Worm (Caenorhabditis elegans): Measurements from ENCODE around the gene sek-5.

sek-5 gene

DNA sequence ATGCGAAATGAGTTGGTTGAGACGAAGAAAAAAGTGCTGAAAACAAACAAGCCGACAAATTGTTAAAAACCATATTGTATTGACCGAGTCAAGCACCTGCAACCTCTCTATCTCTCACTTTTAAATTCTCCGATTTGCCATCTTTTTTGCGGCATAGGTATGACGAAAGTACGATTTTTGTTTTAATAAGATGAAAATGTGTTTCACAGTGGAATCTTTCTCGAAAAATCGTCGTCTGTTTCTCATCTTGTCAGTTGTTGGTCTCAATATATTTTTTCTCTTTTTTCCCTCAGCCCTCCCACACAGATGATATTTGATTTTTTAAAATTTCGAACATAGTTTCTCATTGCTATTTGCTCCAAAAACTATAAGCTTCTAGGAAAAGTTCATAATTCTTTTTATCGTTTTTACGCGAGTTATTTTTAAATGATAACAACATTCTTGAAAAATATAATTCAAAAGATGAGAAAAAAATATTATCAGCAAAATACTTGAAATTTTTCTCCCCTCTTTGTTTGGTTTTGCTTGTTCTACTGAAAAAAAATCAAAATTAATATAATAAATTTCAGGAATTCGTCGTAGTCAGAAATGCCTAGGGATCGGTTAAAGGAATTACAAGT, 28.8 kb upstream of the sek-5 start, which contains the start of gene syx-3 (continued):
- no peak for TF ChIP-seq nhr-237 (tag; optimal IDR thresholded peaks at IDR 0.05)
- TF ChIP-seq tbx-2 (tag; optimal IDR thresholded peaks at IDR 0.05) = no peak
- no peak for TF ChIP-seq F16B12.6 (tag; optimal IDR thresholded peaks at IDR 0.05)
- no peak for TF ChIP-seq elt-2 (tag; optimal IDR thresholded peaks at IDR 0.05)
- TF ChIP-seq hpl-2 (GFP tag; optimal IDR thresholded peaks at IDR 0.05) = no peak
- no peak for TF ChIP-seq C16A3.4 (tag; optimal IDR thresholded peaks at IDR 0.05)
- TF ChIP-seq irx-1 (tag; optimal IDR thresholded peaks at IDR 0.05) = no peak
- no peak for TF ChIP-seq egl-13 (tag; optimal IDR thresholded peaks at IDR 0.05)
- no peak for TF ChIP-seq nhr-11 (tag; optimal IDR thresholded peaks at IDR 0.05)
- TF ChIP-seq unc-30 (tag; optimal IDR thresholded peaks at IDR 0.05) = no peak
- TF ChIP-seq pax-3 (tag; optimal IDR thresholded peaks at IDR 0.05) = no peak
- no peak for TF ChIP-seq nhr-84 (tag; optimal IDR thresholded peaks at IDR 0.05)
- TF ChIP-seq nhr-76 (tag; optimal IDR thresholded peaks at IDR 0.05) = no peak
- TF ChIP-seq lin-15B (tag; optimal IDR thresholded peaks at IDR 0.05) = no peak
- TF ChIP-seq ztf-11 (tag; optimal IDR thresholded peaks at IDR 0.05) = no peak
- no peak for TF ChIP-seq dpl-1 (GFP tag; optimal IDR thresholded peaks at IDR 0.05)
- peak; percentile 43 for TF ChIP-seq fkh-4 (tag; optimal IDR thresholded peaks at IDR 0.05; ENCODE audit: borderline replicate concordance)
- no peak for TF ChIP-seq zag-1 (tag; optimal IDR thresholded peaks at IDR 0.05)
- no peak for TF ChIP-seq lsy-2 (tag; optimal IDR thresholded peaks at IDR 0.05)
- TF ChIP-seq nhr-20 (tag; optimal IDR thresholded peaks at IDR 0.05) = peak; percentile 4
- no peak for TF ChIP-seq fos-1 (tag; optimal IDR thresholded peaks at IDR 0.05)
- TF ChIP-seq sptf-1 (tag; optimal IDR thresholded peaks at IDR 0.05) = no peak
- TF ChIP-seq mab-9 (GFP tag; IDR thresholded peaks at IDR 0.05) = no peak
- TF ChIP-seq lin-14 (GFP tag; optimal IDR thresholded peaks at IDR 0.05) = peak; percentile 43
- TF ChIP-seq efl-1 (optimal IDR thresholded peaks at IDR 0.05) = no peak
- TF ChIP-seq efl-1 (GFP tag; optimal IDR thresholded peaks at IDR 0.05 in 1 of 2) = no peak
- no peak for TF ChIP-seq ets-5 (GFP tag; IDR thresholded peaks at IDR 0.05)
- no peak for TF ChIP-seq grh-1 (GFP tag; IDR thresholded peaks at IDR 0.05)
- TF ChIP-seq blmp-1 (tag; optimal IDR thresholded peaks at IDR 0.05) = no peak
- TF ChIP-seq snpc-4 (tag; optimal IDR thresholded peaks at IDR 0.05) = no peak
- no peak for TF ChIP-seq skn-1 (tag; optimal IDR thresholded peaks at IDR 0.05)
- TF ChIP-seq dsc-1 (tag; optimal IDR thresholded peaks at IDR 0.05) = peak; percentile 93
- TF ChIP-seq fkh-8 (tag; optimal IDR thresholded peaks at IDR 0.05) = no peak
- no peak for TF ChIP-seq nhr-85 (tag)
- TF ChIP-seq lin-35 (GFP tag; optimal IDR thresholded peaks at IDR 0.05) = no peak
- peak; percentile 61 for TF ChIP-seq pag-3 (tag; optimal IDR thresholded peaks at IDR 0.05; ENCODE audit: borderline replicate concordance, insufficient read depth)

ce11 chrX:5354022-5354876, 23.2 kb upstream of the sek-5 start, which contains the start of gene pfn-2:
Gene pfn-2, minus strand, starts transcription at chrX:5354072.
- TF ChIP-seq irx-1 (tag; optimal IDR thresholded peaks at IDR 0.05) = no peak
- peak; percentile 29 for TF ChIP-seq swsn-7 (tag; optimal IDR thresholded peaks at IDR 0.05)
- no peak for TF ChIP-seq efl-3 (GFP tag; optimal IDR thresholded peaks at IDR 0.05)
- TF ChIP-seq aha-1 (tag; optimal IDR thresholded peaks at IDR 0.05) = no peak
- TF ChIP-seq nhr-28 (tag; optimal IDR thresholded peaks at IDR 0.05) = no peak
- TF ChIP-seq nhr-90 (tag; optimal IDR thresholded peaks at IDR 0.05; ENCODE audit: poor library complexity) = peak; percentile 15
- TF ChIP-seq lin-39 (tag; optimal IDR thresholded peaks at IDR 0.05) = no peak
- no peak for TF ChIP-seq zip-4 (GFP tag; optimal IDR thresholded peaks at IDR 0.05)
- peak; percentile 83 for TF ChIP-seq lin-14 (GFP tag; optimal IDR thresholded peaks at IDR 0.05)
- no peak for TF ChIP-seq nhr-76 (tag; optimal IDR thresholded peaks at IDR 0.05)
- no peak for TF ChIP-seq mab-9 (GFP tag; IDR thresholded peaks at IDR 0.05)
- no peak for TF ChIP-seq grh-1 (GFP tag; IDR thresholded peaks at IDR 0.05)
- TF ChIP-seq ceh-90 (tag; optimal IDR thresholded peaks at IDR 0.05) = no peak
- peak; percentile 65 for TF ChIP-seq blmp-1 (tag; optimal IDR thresholded peaks at IDR 0.05)
- no peak for TF ChIP-seq nhr-77 (tag; optimal IDR thresholded peaks at IDR 0.05)
- TF ChIP-seq unc-86 (tag; optimal IDR thresholded peaks at IDR 0.05) = peak; percentile 13
- peak; percentile 70 for TF ChIP-seq nhr-85 (tag)
- TF ChIP-seq fos-1 (tag; optimal IDR thresholded peaks at IDR 0.05) = no peak
- TF ChIP-seq mep-1 (tag; optimal IDR thresholded peaks at IDR 0.05) = no peak
- TF ChIP-seq nhr-47 (tag; optimal IDR thresholded peaks at IDR 0.05) = peak; percentile 23
- peak; percentile 17 for TF ChIP-seq nhr-71 (tag; optimal IDR thresholded peaks at IDR 0.05)
- no peak for TF ChIP-seq vab-15 (tag; optimal IDR thresholded peaks at IDR 0.05)
- peak; percentile 43 for TF ChIP-seq nhr-20 (tag; optimal IDR thresholded peaks at IDR 0.05)
- TF ChIP-seq rnt-1 (tag; optimal IDR thresholded peaks at IDR 0.05) = peak; percentile 50
- TF ChIP-seq ztf-11 (tag; optimal IDR thresholded peaks at IDR 0.05) = peak in 1 of 2 experiments; percentile 44
